Worm (Caenorhabditis elegans) whole organism, mixed stage, embryonic: ENCODE measurements around the gene ZK686.1.

Experiments used
- M03D4.4 ChIP-seq: sonication (generic microtip); optimal IDR thresholded peaks from 2 replicates; lab custom pipeline; 2017; ENCODE audit warnings: mild to moderate bottlenecking, missing genetic modification characterization, missing compliant biosample characterization
- bed-3 ChIP-seq: fragments of 200-800 bp; sonication (Bioruptor generic); optimal IDR thresholded peaks from 3 replicates; lab custom pipeline; 2018; ENCODE audit warnings: mild to moderate bottlenecking, missing genetic modification characterization, moderate library complexity, missing compliant biosample characterization
- blmp-1 ChIP-seq: fragments of 150-350 bp; optimal IDR thresholded peaks from 2 replicates; lab custom pipeline; 2014; ENCODE audit warnings: missing biosample characterization, missing genetic modification characterization
- ceh-39 ChIP-seq: fragments of 150-350 bp; optimal IDR thresholded peaks from 2 replicates; lab custom pipeline; 2014; ENCODE audit warnings: missing biosample characterization, missing genetic modification characterization
- ceh-43 ChIP-seq: fragments of 200-800 bp; sonication (Bioruptor generic); optimal IDR thresholded peaks from 2 replicates; lab custom pipeline; 2018; ENCODE audit warnings: mild to moderate bottlenecking, missing genetic modification characterization, moderate library complexity, missing compliant biosample characterization
- ceh-83 ChIP-seq: fragments of 200-800 bp; sonication (Bioruptor generic); optimal IDR thresholded peaks from 2 replicates; lab custom pipeline; 2018; ENCODE audit warnings: mild to moderate bottlenecking, missing genetic modification characterization, missing compliant biosample characterization
- ces-1 ChIP-seq: fragments of 150-350 bp; optimal IDR thresholded peaks from 2 replicates; lab custom pipeline; 2014; ENCODE audit warnings: missing biosample characterization, missing genetic modification reagents, missing genetic modification characterization
- elt-1 ChIP-seq: sonication (generic microtip); optimal IDR thresholded peaks from 2 replicates; lab custom pipeline; 2017; ENCODE audit warnings: missing genetic modification characterization, mild to moderate bottlenecking, missing compliant biosample characterization, antibody characterized with exemption, moderate library complexity, borderline replicate concordance; ENCODE audit not compliant: insufficient read depth
- elt-3 ChIP-seq: fragments of 150-350 bp; optimal IDR thresholded peaks from 2 replicates; lab custom pipeline; 2014; ENCODE audit warnings: missing biosample characterization, missing genetic modification characterization
- ham-2 ChIP-seq: fragments of 200-800 bp; sonication (Bioruptor generic); optimal IDR thresholded peaks from 2 replicates; lab custom pipeline; 2018; ENCODE audit warnings: mild to moderate bottlenecking, missing genetic modification characterization, missing compliant biosample characterization
- hlh-1 ChIP-seq: fragments of 150-350 bp; optimal IDR thresholded peaks from 2 replicates; lab custom pipeline; 2014; ENCODE audit warnings: missing biosample characterization, missing genetic modification reagents, missing genetic modification characterization
- lin-32 ChIP-seq: fragments of 200-800 bp; sonication (Bioruptor generic); optimal IDR thresholded peaks from 2 replicates; lab custom pipeline; 2018; ENCODE audit warnings: mild to moderate bottlenecking, missing genetic modification characterization, missing compliant biosample characterization
- lsy-2 ChIP-seq: fragments of 150-350 bp; optimal IDR thresholded peaks from 2 replicates; lab custom pipeline; 2014; ENCODE audit warnings: missing biosample characterization, missing genetic modification characterization
- mab-5 ChIP-seq: fragments of 150-350 bp; optimal IDR thresholded peaks from 2 replicates; lab custom pipeline; 2014; ENCODE audit warnings: missing biosample characterization, missing genetic modification characterization
- mep-1 ChIP-seq: fragments of 150-350 bp; optimal IDR thresholded peaks from 2 replicates; lab custom pipeline; 2017; ENCODE audit warnings: missing biosample characterization, missing genetic modification reagents, missing genetic modification characterization, inconsistent platforms
- mls-2 ChIP-seq: sonication (generic microtip); optimal IDR thresholded peaks from 2 replicates; lab custom pipeline; 2016; ENCODE audit warnings: mild to moderate bottlenecking, missing genetic modification characterization, moderate library complexity, missing compliant biosample characterization
- nhr-12 ChIP-seq: fragments of 150-350 bp; optimal IDR thresholded peaks from 2 replicates; lab custom pipeline; 2014; ENCODE audit warnings: missing biosample characterization, missing genetic modification characterization
- nhr-2 ChIP-seq: fragments of 150-350 bp; optimal IDR thresholded peaks from 2 replicates; lab custom pipeline; 2014; ENCODE audit warnings: missing biosample characterization, missing genetic modification characterization
- nhr-237 ChIP-seq: fragments of 150-350 bp; optimal IDR thresholded peaks from 2 replicates; lab custom pipeline; 2014; ENCODE audit warnings: missing biosample characterization, missing genetic modification characterization
- nhr-76 ChIP-seq: sonication (generic microtip); optimal IDR thresholded peaks from 2 replicates; lab custom pipeline; 2017; ENCODE audit warnings: missing biosample characterization, missing genetic modification characterization
- pha-4 ChIP-seq: fragments of 150-350 bp; optimal IDR thresholded peaks from 2 replicates; lab custom pipeline; 2018; ENCODE audit warnings: missing biosample characterization, missing genetic modification reagents, missing genetic modification characterization
- sptf-1 ChIP-seq: sonication (generic microtip); optimal IDR thresholded peaks from 2 replicates; lab custom pipeline; 2017; ENCODE audit warnings: mild to moderate bottlenecking, missing genetic modification characterization, moderate library complexity, missing compliant biosample characterization
- tbx-8 ChIP-seq: fragments of 200-800 bp; sonication (Bioruptor generic); optimal IDR thresholded peaks from 2 replicates; lab custom pipeline; 2018; ENCODE audit warnings: mild to moderate bottlenecking, missing genetic modification characterization, moderate library complexity, missing compliant biosample characterization
- unc-120 ChIP-seq: sonication (generic microtip); optimal IDR thresholded peaks from 2 replicates; lab custom pipeline; 2017; ENCODE audit warnings: missing genetic modification characterization, missing compliant biosample characterization; ENCODE audit not compliant: poor library complexity, severe bottlenecking
- unc-39 ChIP-seq: fragments of 150-350 bp; optimal IDR thresholded peaks from 2 replicates; lab custom pipeline; 2014; ENCODE audit warnings: missing biosample characterization, missing genetic modification characterization
- unc-62 ChIP-seq: fragments of 150-350 bp; optimal IDR thresholded peaks from 2 replicates; lab custom pipeline; 2014; ENCODE audit warnings: missing biosample characterization, missing genetic modification reagents, missing genetic modification characterization
- zip-8 ChIP-seq: fragments of 150-350 bp; optimal IDR thresholded peaks from 2 replicates; lab custom pipeline; 2014; ENCODE audit warnings: missing biosample characterization, missing genetic modification characterization
- ztf-11 ChIP-seq: fragments of 150-350 bp; optimal IDR thresholded peaks from 2 replicates; lab custom pipeline; 2014; ENCODE audit warnings: missing biosample characterization, missing genetic modification characterization

ZK686.1 gene

ce11 chrIII:7779313-7779712 lies 6.4 kb downstream of the ZK686.1 start:
- no peak for TF ChIP-seq ceh-39 (tag; lab: Kevin White, UChicago)
- no peak for TF ChIP-seq mab-5 (tag; lab: Kevin White, UChicago)
- peak; percentile 27 for TF ChIP-seq lsy-2
- no peak for TF ChIP-seq nhr-2 (tag; lab: Kevin White, UChicago)

ce11 chrIII:7780566-7781238 lies 7.8 kb downstream of the ZK686.1 start:
- peak; percentile 27 for TF ChIP-seq unc-120 (tag; lab: Kevin White, UChicago)
- TF ChIP-seq ceh-83 (GFP tag; lab: Kevin White, UChicago) = no peak
- TF ChIP-seq mab-5 (tag; lab: Kevin White, UChicago) = peak; percentile 95
- peak; percentile 92 for TF ChIP-seq unc-62 (GFP tag; lab: Kevin White, UChicago)
- TF ChIP-seq hlh-1 (tag; lab: Kevin White, UChicago) = peak; percentile 84
- TF ChIP-seq nhr-2 (tag; lab: Kevin White, UChicago) = peak; percentile 12
- TF ChIP-seq ces-1 (GFP tag; lab: Kevin White, UChicago) = no peak
- TF ChIP-seq lin-32 (GFP tag; lab: Kevin White, UChicago) = no peak

ce11 chrIII:7783354-7783753 lies 10.4 kb downstream of the ZK686.1 start, which contains the start of gene mab-5:
TSS of gene mab-5 (minus strand) at chrIII:7783454.
- no peak for TF ChIP-seq unc-62 (GFP tag; lab: Kevin White, UChicago)
- no peak for TF ChIP-seq nhr-76 (tag; lab: Kevin White, UChicago)
- TF ChIP-seq mep-1 (tag; lab: Kevin White, UChicago) = no peak
- TF ChIP-seq bed-3 (GFP tag; lab: Kevin White, UChicago) = no peak
- no peak for TF ChIP-seq elt-1 (tag; lab: Kevin White, UChicago)
- no peak for TF ChIP-seq mls-2 (tag; lab: Kevin White, UChicago)
- TF ChIP-seq blmp-1 (tag; lab: Kevin White, UChicago) = no peak
- TF ChIP-seq nhr-12 = no peak
- no peak for TF ChIP-seq zip-8 (tag; lab: Kevin White, UChicago)
- no peak for TF ChIP-seq nhr-237
- no peak for TF ChIP-seq unc-39 (tag; lab: Kevin White, UChicago)
- TF ChIP-seq M03D4.4 (tag; lab: Kevin White, UChicago) = no peak
- TF ChIP-seq ztf-11 (tag; lab: Kevin White, UChicago) = no peak
- no peak for TF ChIP-seq ceh-83 (GFP tag; lab: Kevin White, UChicago)
- no peak for TF ChIP-seq pha-4 (tag; lab: Kevin White, UChicago)
- TF ChIP-seq ceh-39 (tag; lab: Kevin White, UChicago) = no peak
- TF ChIP-seq ceh-43 (GFP tag; lab: Kevin White, UChicago) = no peak
- no peak for TF ChIP-seq elt-3 (tag; lab: Kevin White, UChicago)
- no peak for TF ChIP-seq ham-2

DNA sequence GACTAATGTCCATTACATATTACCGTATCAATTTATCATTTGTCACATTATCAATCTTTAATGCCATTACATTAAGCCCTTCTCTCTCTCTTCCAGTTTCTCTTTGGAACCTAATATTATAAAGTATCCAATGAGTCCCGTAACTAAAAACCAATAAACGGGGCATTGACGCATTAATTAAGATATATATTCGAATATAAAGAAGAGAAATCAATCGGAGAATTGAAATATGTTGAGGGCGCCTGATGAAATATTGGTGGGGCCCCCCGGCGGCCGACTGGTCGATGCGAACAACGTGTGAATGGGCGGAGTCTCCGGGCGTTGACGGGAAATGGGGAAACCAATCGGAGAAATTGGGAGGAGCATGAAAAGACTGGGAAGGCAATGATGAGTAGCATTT lies 11.3 kb downstream of the ZK686.1 start:
- TF ChIP-seq unc-39 (tag; lab: Kevin White, UChicago) = no peak
- TF ChIP-seq unc-120 (tag; lab: Kevin White, UChicago) = peak; percentile 11
- no peak for TF ChIP-seq sptf-1 (tag; lab: Kevin White, UChicago)
- TF ChIP-seq lsy-2 = peak; percentile 25
- peak; percentile 56 for TF ChIP-seq unc-62 (GFP tag; lab: Kevin White, UChicago)
- TF ChIP-seq nhr-2 (tag; lab: Kevin White, UChicago) = no peak
- peak; percentile 100 for TF ChIP-seq mab-5 (tag; lab: Kevin White, UChicago)

DNA sequence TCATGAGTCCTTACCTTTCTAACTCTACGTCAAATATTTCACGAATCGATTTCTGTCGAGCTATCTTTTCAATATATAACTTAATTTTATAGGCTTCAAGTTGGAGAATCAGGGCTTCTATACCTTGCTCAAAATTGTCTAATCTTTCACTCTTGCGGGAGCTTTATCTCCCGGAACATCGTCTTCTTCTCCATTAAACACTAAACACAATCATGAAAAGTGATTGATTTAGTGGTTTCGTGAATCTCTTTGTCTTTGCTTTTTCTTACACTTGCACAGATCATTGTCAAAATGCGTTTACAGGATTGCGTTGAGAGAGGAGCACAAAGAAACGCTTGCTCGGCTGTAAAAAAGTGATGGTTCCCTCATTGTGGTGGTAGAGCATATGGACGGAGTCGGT lies 15.5 kb downstream of the ZK686.1 start:
- TF ChIP-seq elt-3 (tag; lab: Kevin White, UChicago) = no peak
- TF ChIP-seq M03D4.4 (tag; lab: Kevin White, UChicago) = no peak
- TF ChIP-seq mab-5 (tag; lab: Kevin White, UChicago) = peak; percentile 76
- TF ChIP-seq tbx-8 (GFP tag; lab: Kevin White, UChicago) = no peak
- no peak for TF ChIP-seq mep-1 (tag; lab: Kevin White, UChicago)

ce11 chrIII:7790522-7790921 lies 17.6 kb downstream of the ZK686.1 start:
- TF ChIP-seq tbx-8 (GFP tag; lab: Kevin White, UChicago) (no peak), unc-62 (GFP tag; lab: Kevin White, UChicago) (peak; percentile 63), mab-5 (tag; lab: Kevin White, UChicago) (peak; percentile 51), lsy-2 (peak; percentile 59), M03D4.4 (tag; lab: Kevin White, UChicago) (no peak), elt-1 (tag; lab: Kevin White, UChicago) (no peak), nhr-2 (tag; lab: Kevin White, UChicago) (no peak)
